Fruit fly (Drosophila melanogaster): ENCODE measurements around the gene CG12204.

Gene CG12204

dm6 chrX:19495611-19496583 lies 1.7 kb upstream of the CG12204 start (continued):
- TF ChIP-seq kay (GFP tag; optimal IDR thresholded peaks at IDR 0.05): peak; percentile 42
- TF ChIP-seq Eip74EF (GFP tag; optimal IDR thresholded peaks at IDR 0.05): peak in 1 of 2 experiments; percentile 59
- TF ChIP-seq CG7372 (GFP tag; IDR thresholded peaks at IDR 0.05): 0 out of 2 replicates have a peak, but pooled peaks have one; percentile 20
- peak; percentile 43 for TF ChIP-seq CG12942 (GFP tag; optimal IDR thresholded peaks at IDR 0.05)
- peak; percentile 77 for TF ChIP-seq crol (GFP tag; IDR thresholded peaks at IDR 0.05)
- TF ChIP-seq inv (GFP tag; IDR thresholded peaks at IDR 0.05; ENCODE audit: partially characterized antibody): no peak
- TF ChIP-seq Rx (GFP tag; IDR thresholded peaks at IDR 0.05): peak; percentile 34; the same call in 1 of the 2 replicates
- TF ChIP-seq dm (GFP tag; optimal IDR thresholded peaks at IDR 0.05): peak; percentile 51
- TF ChIP-seq CG15514 (GFP tag; optimal IDR thresholded peaks at IDR 0.05): peak; percentile 39
- 0 out of 2 replicates have a peak, but pooled peaks have one; percentile 20 for TF ChIP-seq CG4730 (GFP tag; IDR thresholded peaks at IDR 0.05)
- TF ChIP-seq CG3281 (GFP tag; optimal IDR thresholded peaks at IDR 0.05): peak; percentile 81
- TF ChIP-seq pzg (GFP tag; optimal IDR thresholded peaks at IDR 0.05): no peak
- no peak for TF ChIP-seq CG16813 (GFP tag; IDR thresholded peaks at IDR 0.05; ENCODE audit: partially characterized antibody)
- TF ChIP-seq hth (optimal IDR thresholded peaks at IDR 0.05): no peak
- TF ChIP-seq NC2β (GFP tag; optimal IDR thresholded peaks at IDR 0.05): no peak
- no peak for TF ChIP-seq ro (GFP tag; IDR thresholded peaks at IDR 0.05)
- TF ChIP-seq sqz (GFP tag; optimal IDR thresholded peaks at IDR 0.05): no peak
- no peak for TF ChIP-seq vvl (GFP tag; IDR thresholded peaks at IDR 0.05)
- peak; percentile 22 for TF ChIP-seq CG16815 (GFP tag; optimal IDR thresholded peaks at IDR 0.05)
- TF ChIP-seq sc (optimal IDR thresholded peaks at IDR 0.05): no peak
- TF ChIP-seq sc (GFP tag; optimal IDR thresholded peaks at IDR 0.05): no peak
- TF ChIP-seq CG2678 (tag; optimal IDR thresholded peaks at IDR 0.05): peak; percentile 78
- no peak for TF ChIP-seq hb (GFP tag; IDR thresholded peaks at IDR 0.05; ENCODE audit: partially characterized antibody)
- TF ChIP-seq CG17328 (GFP tag; IDR thresholded peaks at IDR 0.05): peak; percentile 49; the same call in 1 of the 2 replicates
- no peak for TF ChIP-seq unc-4 (GFP tag; IDR thresholded peaks at IDR 0.05; ENCODE audit: partially characterized antibody)
- TF ChIP-seq CG12659 (GFP tag; optimal IDR thresholded peaks at IDR 0.05): peak; percentile 45
- peak; percentile 53 for TF ChIP-seq CG17829 (tag; optimal IDR thresholded peaks at IDR 0.05)
- no peak for TF ChIP-seq trem (tag; optimal IDR thresholded peaks at IDR 0.05)
- peak; percentile 58 for TF ChIP-seq HHEX (GFP tag; optimal IDR thresholded peaks at IDR 0.05)
- TF ChIP-seq CG10209 (GFP tag; optimal IDR thresholded peaks at IDR 0.05): peak; percentile 42
- no peak for TF ChIP-seq CG3163 (GFP tag; optimal IDR thresholded peaks at IDR 0.05)
- peak; percentile 30 for TF ChIP-seq D19A (tag; optimal IDR thresholded peaks at IDR 0.05)
- TF ChIP-seq run (tag; optimal IDR thresholded peaks at IDR 0.05): no peak
- TF ChIP-seq CG17359 (tag; optimal IDR thresholded peaks at IDR 0.05): peak; percentile 44
- TF ChIP-seq CG13624 (GFP tag; optimal IDR thresholded peaks at IDR 0.05): peak; percentile 15
- peak; percentile 55 for TF ChIP-seq sob (GFP tag; IDR thresholded peaks at IDR 0.05)
- peak; percentile 74 for TF ChIP-seq CG15269 (tag; optimal IDR thresholded peaks at IDR 0.05)
- peak; percentile 33 for TF ChIP-seq CG11723 (GFP tag; optimal IDR thresholded peaks at IDR 0.05)
- TF ChIP-seq Hmx (GFP tag; optimal IDR thresholded peaks at IDR 0.05): no peak
- TF ChIP-seq tio (GFP tag; optimal IDR thresholded peaks at IDR 0.05): no peak
- peak; percentile 16 for TF ChIP-seq Max (GFP tag; optimal IDR thresholded peaks at IDR 0.05)
- TF ChIP-seq CG6765 (GFP tag; optimal IDR thresholded peaks at IDR 0.05): no peak
- TF ChIP-seq CG4617 (GFP tag; optimal IDR thresholded peaks at IDR 0.05; ENCODE audit: borderline replicate concordance): no peak
- peak; percentile 58 for TF ChIP-seq CG30403 (GFP tag; optimal IDR thresholded peaks at IDR 0.05)
- peak; percentile 33 for TF ChIP-seq Dad (GFP tag; optimal IDR thresholded peaks at IDR 0.05)
- TF ChIP-seq Fer1 (GFP tag; optimal IDR thresholded peaks at IDR 0.05): peak; percentile 77
- TF ChIP-seq CG9797 (GFP tag; optimal IDR thresholded peaks at IDR 0.05): no peak
- no peak for TF ChIP-seq CG17912 (GFP tag; optimal IDR thresholded peaks at IDR 0.05)

Data from whole organism, embryonic.